Fruit fly (Drosophila melanogaster) whole organism, embryonic: ENCODE measurements around the gene Mics1.

Experiments
- C15 ChIP-seq: fragments of 200-800 bp; sonication (Bioruptor generic); IDR thresholded peaks from 3 replicates; pipeline ENCODE4 v1.3.6; 2022; ENCODE audit warnings: missing biosample characterization, missing genetic modification characterization
- CG1024 ChIP-seq: fragments of 200-800 bp; sonication (Bioruptor generic); IDR thresholded peaks from 2 replicates; pipeline ENCODE4 v1.3.6; 2022; ENCODE audit warnings: missing biosample characterization, missing genetic modification characterization
- CG12155 ChIP-seq: fragments of 200-800 bp; sonication (Bioruptor generic); optimal IDR thresholded peaks from 3 replicates; lab custom pipeline; 2016; ENCODE audit warnings: missing biosample characterization, missing genetic modification characterization
- CG1233 ChIP-seq: fragments of 200-800 bp; sonication (Bioruptor generic); optimal IDR thresholded peaks from 4 replicates; lab custom pipeline; 2018; ENCODE audit warnings: missing biosample characterization, mild to moderate bottlenecking, missing genetic modification characterization
- CG13123 ChIP-seq: fragments of 200-800 bp; sonication (Bioruptor generic); optimal IDR thresholded peaks from 2 replicates; lab custom pipeline; 2016; ENCODE audit warnings: missing biosample characterization, missing genetic modification characterization
- CG13624 ChIP-seq: fragments of 200-800 bp; sonication (Bioruptor generic); optimal IDR thresholded peaks from 2 replicates; lab custom pipeline; 2016; ENCODE audit warnings: missing biosample characterization, missing genetic modification characterization
- CG14441 ChIP-seq: fragments of 200-800 bp; sonication (Bioruptor generic); IDR thresholded peaks from 2 replicates; pipeline ENCODE4 v1.3.6; 2022; ENCODE audit warnings: missing biosample characterization, missing genetic modification characterization
- CG14860 ChIP-seq: fragments of 200-800 bp; sonication (Bioruptor generic); IDR thresholded peaks from 3 replicates; pipeline ENCODE4 v1.3.6; 2022; ENCODE audit warnings: missing biosample characterization, missing genetic modification characterization; ENCODE audit not compliant: partially characterized antibody
- CG15696 ChIP-seq: fragments of 200-800 bp; sonication (Bioruptor generic); optimal IDR thresholded peaks from 2 replicates; lab custom pipeline; 2019; ENCODE audit warnings: missing biosample characterization, mild to moderate bottlenecking, missing genetic modification characterization, moderate library complexity
- CG17328 ChIP-seq: fragments of 200-800 bp; sonication (Bioruptor generic); IDR thresholded peaks from 2 replicates; pipeline ENCODE4 v1.3.6; 2022; ENCODE audit warnings: missing biosample characterization, missing genetic modification characterization
- CG2116 ChIP-seq: fragments of 200-800 bp; sonication (Bioruptor generic); optimal IDR thresholded peaks from 3 replicates; lab custom pipeline; 2018; ENCODE audit warnings: missing biosample characterization, mild to moderate bottlenecking, missing genetic modification characterization
- CG2712 ChIP-seq: fragments of 200-800 bp; optimal IDR thresholded peaks from 3 replicates; lab custom pipeline; 2019; ENCODE audit warnings: missing biosample characterization, mild to moderate bottlenecking, missing genetic modification characterization, moderate library complexity
- CG31224 ChIP-seq: fragments of 200-800 bp; sonication (Bioruptor generic); IDR thresholded peaks from 2 replicates; pipeline ENCODE4 v1.3.6; 2022; ENCODE audit warnings: missing biosample characterization, missing genetic modification characterization
- CG31365 ChIP-seq: fragments of 200-800 bp; sonication (Bioruptor generic); optimal IDR thresholded peaks from 2 replicates; lab custom pipeline; 2018; ENCODE audit warnings: missing biosample characterization, mild to moderate bottlenecking, missing genetic modification characterization
- CG31441 ChIP-seq: fragments of 200-800 bp; sonication (Bioruptor generic); IDR thresholded peaks from 2 replicates; pipeline ENCODE4 v1.3.6; 2022; ENCODE audit warnings: missing biosample characterization, missing genetic modification characterization
- CG3847 ChIP-seq: fragments of 200-800 bp; sonication (Bioruptor generic); IDR thresholded peaks from 2 replicates; pipeline ENCODE4 v1.3.6; 2022; ENCODE audit warnings: missing biosample characterization, missing genetic modification characterization
- CG6683 ChIP-seq: fragments of 200-800 bp; sonication (Bioruptor generic); optimal IDR thresholded peaks from 2 replicates; lab custom pipeline; 2017; ENCODE audit warnings: missing biosample characterization, mild to moderate bottlenecking, missing genetic modification characterization, missing genetic modification reagents
- CG6813 ChIP-seq: fragments of 200-800 bp; sonication (Bioruptor generic); optimal IDR thresholded peaks from 2 replicates; lab custom pipeline; 2017; ENCODE audit warnings: missing biosample characterization, missing genetic modification characterization, mild to moderate bottlenecking, moderate library complexity, missing genetic modification reagents
- CG6854 ChIP-seq: fragments of 200-800 bp; sonication (Bioruptor generic); optimal IDR thresholded peaks from 3 replicates; lab custom pipeline; 2017; ENCODE audit warnings: missing biosample characterization, mild to moderate bottlenecking, missing genetic modification characterization
- CG8924 ChIP-seq: fragments of 200-800 bp; optimal IDR thresholded peaks from 3 replicates; lab custom pipeline; 2019; ENCODE audit warnings: missing biosample characterization, mild to moderate bottlenecking, missing genetic modification characterization, moderate library complexity
- CG9727 ChIP-seq: fragments of 200-800 bp; sonication (Bioruptor generic); optimal IDR thresholded peaks from 3 replicates; lab custom pipeline; 2017; ENCODE audit warnings: missing biosample characterization, mild to moderate bottlenecking, missing genetic modification characterization
- CkIIα-i1 ChIP-seq: fragments of 200-800 bp; sonication (Bioruptor generic); IDR thresholded peaks from 2 replicates; pipeline ENCODE4 v1.3.6; 2022; ENCODE audit warnings: missing biosample characterization, missing genetic modification characterization
- Dad ChIP-seq: fragments of 200-800 bp; sonication (Bioruptor generic); optimal IDR thresholded peaks from 3 replicates; lab custom pipeline; 2016; ENCODE audit warnings: missing biosample characterization, missing genetic modification characterization
- E2f1 ChIP-seq: fragments of 200-800 bp; sonication (Bioruptor generic); IDR thresholded peaks from 2 replicates; pipeline ENCODE4 v1.3.6; 2022; ENCODE audit warnings: missing biosample characterization, missing genetic modification characterization
- Gug ChIP-seq: fragments of 200-800 bp; sonication (Bioruptor generic); IDR thresholded peaks from 4 replicates; pipeline ENCODE4 v1.3.6; 2022; ENCODE audit warnings: missing biosample characterization, missing genetic modification characterization
- H15 ChIP-seq: fragments of 200-800 bp; sonication (Bioruptor generic); IDR thresholded peaks from 3 replicates; pipeline ENCODE4 v1.3.6; 2022; ENCODE audit warnings: missing biosample characterization, missing genetic modification characterization
- HHEX ChIP-seq: fragments of 200-800 bp; sonication (Bioruptor generic); optimal IDR thresholded peaks from 3 replicates; lab custom pipeline; 2017; ENCODE audit warnings: missing biosample characterization, mild to moderate bottlenecking, missing genetic modification characterization, missing genetic modification reagents
- HLH3B ChIP-seq: fragments of 200-800 bp; sonication (Bioruptor generic); IDR thresholded peaks from 2 replicates; pipeline ENCODE4 v1.3.6; 2022; ENCODE audit warnings: missing biosample characterization, missing genetic modification characterization
- HmgD ChIP-seq: fragments of 200-800 bp; sonication (Bioruptor generic); optimal IDR thresholded peaks from 3 replicates; lab custom pipeline; 2016; ENCODE audit warnings: missing biosample characterization, missing genetic modification characterization
- Hr78 ChIP-seq, 2 experiments: fragments of 200-800 bp in 1 of 2; fragments of >200 bp in 1 of 2; sonication (Bioruptor generic) in 1 of 2; optimal IDR thresholded peaks; 2 replicates each; lab custom pipeline; 2017 to 2019; ENCODE audit warnings: missing biosample characterization in 2 of 2, missing genetic modification characterization in 2 of 2, mild to moderate bottlenecking in 1 of 2, moderate library complexity in 1 of 2
- MESR4 ChIP-seq: fragments of 200-800 bp; sonication (Bioruptor generic); optimal IDR thresholded peaks from 2 replicates; lab custom pipeline; 2018; ENCODE audit warnings: missing biosample characterization, mild to moderate bottlenecking, missing genetic modification characterization, moderate library complexity
- Nf-YB ChIP-seq: fragments of 200-800 bp; sonication (Bioruptor generic); optimal IDR thresholded peaks from 3 replicates; lab custom pipeline; 2019; ENCODE audit warnings: missing biosample characterization, mild to moderate bottlenecking, missing genetic modification characterization, moderate library complexity
- amos ChIP-seq: fragments of 200-800 bp; sonication (Bioruptor generic); IDR thresholded peaks from 2 replicates; pipeline ENCODE4 v1.3.6; 2022; ENCODE audit warnings: missing biosample characterization, missing genetic modification characterization; ENCODE audit not compliant: partially characterized antibody
- cas ChIP-seq: fragments of 200-800 bp; sonication (Bioruptor generic); IDR thresholded peaks from 2 replicates; pipeline ENCODE4 v1.3.6; 2022; ENCODE audit warnings: missing biosample characterization, missing genetic modification characterization
- cwo ChIP-seq: fragments of 200-800 bp; sonication (Bioruptor generic); optimal IDR thresholded peaks from 3 replicates; lab custom pipeline; 2017; ENCODE audit warnings: missing biosample characterization, missing genetic modification characterization, mild to moderate bottlenecking, moderate library complexity, missing genetic modification reagents
- dati ChIP-seq: fragments of 200-800 bp; sonication (Bioruptor generic); IDR thresholded peaks from 2 replicates; pipeline ENCODE4 v1.3.6; 2022; ENCODE audit warnings: missing biosample characterization, missing genetic modification characterization
- exex ChIP-seq: fragments of 200-800 bp; sonication (Bioruptor generic); optimal IDR thresholded peaks from 4 replicates; lab custom pipeline; 2018; ENCODE audit warnings: missing biosample characterization, mild to moderate bottlenecking, missing genetic modification characterization, moderate library complexity
- fd3F ChIP-seq: fragments of 200-800 bp; sonication (Bioruptor generic); optimal IDR thresholded peaks from 2 replicates; lab custom pipeline; 2018; ENCODE audit warnings: missing biosample characterization, mild to moderate bottlenecking, missing genetic modification characterization, moderate library complexity
- grau ChIP-seq: fragments of 200-800 bp; optimal IDR thresholded peaks from 3 replicates; lab custom pipeline; 2019; ENCODE audit warnings: missing biosample characterization, mild to moderate bottlenecking, missing genetic modification characterization, moderate library complexity
- ind ChIP-seq: fragments of 200-800 bp; sonication (Bioruptor generic); optimal IDR thresholded peaks from 3 replicates; lab custom pipeline; 2016; ENCODE audit warnings: missing biosample characterization, missing genetic modification characterization
- jumu ChIP-seq: fragments of 200-800 bp; sonication (Bioruptor generic); optimal IDR thresholded peaks from 3 replicates; lab custom pipeline; 2016; ENCODE audit warnings: missing biosample characterization, missing genetic modification characterization
- ken ChIP-seq: fragments of 200-800 bp; sonication (Bioruptor generic); IDR thresholded peaks from 3 replicates; pipeline ENCODE4 v1.3.6; 2022; ENCODE audit warnings: missing biosample characterization, missing genetic modification characterization
- knrl ChIP-seq: fragments of 200-800 bp; sonication (Bioruptor generic); IDR thresholded peaks from 3 replicates; pipeline ENCODE4 v1.3.6; 2022; ENCODE audit warnings: missing biosample characterization, missing genetic modification characterization; ENCODE audit not compliant: partially characterized antibody
- mam ChIP-seq: fragments of 200-800 bp; sonication (Bioruptor generic); optimal IDR thresholded peaks from 3 replicates; lab custom pipeline; 2016; ENCODE audit warnings: missing biosample characterization, missing genetic modification characterization
- nerfin-2 ChIP-seq: fragments of 200-800 bp; sonication (Bioruptor generic); IDR thresholded peaks from 2 replicates; pipeline ENCODE4 v1.3.6; 2022; ENCODE audit warnings: missing biosample characterization, missing genetic modification characterization; ENCODE audit not compliant: partially characterized antibody
- oc ChIP-seq: fragments of 200-800 bp; sonication (Bioruptor generic); optimal IDR thresholded peaks from 2 replicates; lab custom pipeline; 2018; ENCODE audit warnings: missing biosample characterization, mild to moderate bottlenecking, missing genetic modification characterization, moderate library complexity
- pzg ChIP-seq: fragments of 200-800 bp; sonication (Bioruptor generic); optimal IDR thresholded peaks from 3 replicates; lab custom pipeline; 2018; ENCODE audit warnings: missing biosample characterization, mild to moderate bottlenecking, missing genetic modification characterization, moderate library complexity
- sd ChIP-seq: fragments of 200-800 bp; sonication (Bioruptor generic); optimal IDR thresholded peaks from 3 replicates; lab custom pipeline; 2018; ENCODE audit warnings: missing biosample characterization, mild to moderate bottlenecking, missing genetic modification characterization, moderate library complexity
- tgo ChIP-seq: fragments of 200-800 bp; sonication (Bioruptor generic); IDR thresholded peaks from 3 replicates; pipeline ENCODE4 v1.3.6; 2022; ENCODE audit warnings: missing biosample characterization, missing genetic modification characterization
- vfl ChIP-seq: fragments of 200-800 bp; sonication (Bioruptor generic); optimal IDR thresholded peaks from 2 replicates; lab custom pipeline; 2016; ENCODE audit warnings: missing biosample characterization, missing genetic modification characterization
- zfh1 ChIP-seq: fragments of 200-800 bp; sonication (Bioruptor generic); IDR thresholded peaks from 3 replicates; pipeline ENCODE4 v1.3.6; 2022; ENCODE audit warnings: missing biosample characterization, missing genetic modification characterization

Gene Mics1

dm6 chr3R:7515599-7516069 lies 13.5 kb upstream of the Mics1 start, which contains the start of gene alpha-Est8 (continued):
- TF ChIP-seq CG14860 (GFP tag; lab: Robert Waterston, UW), result no peak
- peak; percentile 77 for TF ChIP-seq sd
- TF ChIP-seq Nf-YB, result no peak
- TF ChIP-seq Dad (GFP tag; lab: Kevin White, UChicago), result no peak
- no peak for TF ChIP-seq CG31365 (tag; lab: Kevin White, UChicago)
- no peak for TF ChIP-seq CG6813 (GFP tag; lab: Kevin White, UChicago)
- TF ChIP-seq dati (GFP tag; lab: Robert Waterston, UW), result no peak
- no peak for TF ChIP-seq CG9727 (GFP tag; lab: Kevin White, UChicago)
- TF ChIP-seq CG6854, result peak; percentile 2
- peak; percentile 100 for TF ChIP-seq CG31224 (GFP tag; lab: Robert Waterston, UW)
- TF ChIP-seq zfh1, result no peak
- 0 out of 2 replicates have a peak, but pooled peaks have one; percentile 15 for TF ChIP-seq CG3847 (GFP tag; lab: Robert Waterston, UW)
- no peak for TF ChIP-seq vfl (GFP tag; lab: Kevin White, UChicago)
- TF ChIP-seq ken (GFP tag; lab: Robert Waterston, UW), result no peak
- TF ChIP-seq C15 (GFP tag; lab: Robert Waterston, UW), result no peak
- no peak for TF ChIP-seq HmgD (GFP tag; lab: Kevin White, UChicago)
- TF ChIP-seq jumu (GFP tag; lab: Kevin White, UChicago), result no peak
- no peak for TF ChIP-seq CG13123
- TF ChIP-seq CG1024 (GFP tag; lab: Robert Waterston, UW), result no peak
- TF ChIP-seq cas (GFP tag; lab: Robert Waterston, UW), result no peak
- no peak for TF ChIP-seq CG6683 (GFP tag; lab: Kevin White, UChicago)
- no peak for TF ChIP-seq Gug (GFP tag; lab: Robert Waterston, UW)
- no peak for TF ChIP-seq pzg
- TF ChIP-seq CG2712 (tag; lab: Kevin White, UChicago), result no peak
- 0 out of 2 replicates have a peak, but pooled peaks have one; percentile 16 for TF ChIP-seq nerfin-2
- peak; percentile 55; the same call in 1 of the 2 replicates for TF ChIP-seq amos (GFP tag; lab: Robert Waterston, UW)
- peak; percentile 45 for TF ChIP-seq cwo (GFP tag; lab: Kevin White, UChicago)
- TF ChIP-seq CG1233 (GFP tag; lab: Kevin White, UChicago), result no peak
- TF ChIP-seq exex (tag; lab: Kevin White, UChicago), result peak; percentile 89
- no peak for TF ChIP-seq CG14441 (GFP tag; lab: Robert Waterston, UW)
- TF ChIP-seq HLH3B, result no peak
- no peak for TF ChIP-seq CG12155 (GFP tag; lab: Kevin White, UChicago)
- TF ChIP-seq CG8924 (tag; lab: Kevin White, UChicago), result no peak
- TF ChIP-seq CG15696, result no peak
- TF ChIP-seq E2f1 (GFP tag; lab: Robert Waterston, UW), result no peak
- TF ChIP-seq MESR4 (GFP tag; lab: Kevin White, UChicago), result no peak
- TF ChIP-seq CG17328 (GFP tag; lab: Robert Waterston, UW), result no peak
- TF ChIP-seq CG31441 (GFP tag; lab: Robert Waterston, UW), result no peak
- no peak for TF ChIP-seq fd3F
- no peak for TF ChIP-seq ind
- no peak for TF ChIP-seq mam (GFP tag; lab: Kevin White, UChicago)
- TF ChIP-seq CG2116 (GFP tag; lab: Kevin White, UChicago), result no peak
- TF ChIP-seq oc, result no peak
- no peak for TF ChIP-seq tgo
- no peak for TF ChIP-seq CkIIα-i1
- peak; percentile 22 for TF ChIP-seq grau
- TF ChIP-seq knrl (GFP tag; lab: Robert Waterston, UW), result no peak
- TF ChIP-seq CG13624, result no peak
- peak; percentile 21 for TF ChIP-seq HHEX
- TF ChIP-seq H15 (GFP tag; lab: Robert Waterston, UW), result no peak
- TF ChIP-seq Hr78 (GFP tag; optimal IDR thresholded peaks at IDR 0.05; lab: Kevin White, UChicago), result no peak
